Fruit fly (Drosophila melanogaster) whole organism, embryonic: ENCODE results near the gene grass.

Source experiments
- Blimp-1 ChIP-seq: fragments of 200-800 bp; sonication (Bioruptor generic); optimal IDR thresholded peaks from 3 replicates; lab custom pipeline; 2018; ENCODE audit warnings: missing biosample characterization, missing genetic modification characterization, mild to moderate bottlenecking, moderate library complexity, missing genetic modification reagents
- CG10543 ChIP-seq: fragments of 200-800 bp; sonication (Bioruptor generic); optimal IDR thresholded peaks from 3 replicates; lab custom pipeline; 2017; ENCODE audit warnings: missing biosample characterization, mild to moderate bottlenecking, missing genetic modification characterization, moderate library complexity
- CG10959 ChIP-seq: fragments of 200-800 bp; sonication (Bioruptor generic); IDR thresholded peaks from 2 replicates; pipeline ENCODE4 v1.3.6; 2022; ENCODE audit warnings: missing biosample characterization, missing genetic modification characterization
- CG10979 ChIP-seq: fragments of 200-800 bp; sonication (Bioruptor generic); optimal IDR thresholded peaks from 2 replicates; lab custom pipeline; 2018; ENCODE audit warnings: missing biosample characterization, mild to moderate bottlenecking, missing genetic modification characterization, moderate library complexity
- CG11504 ChIP-seq: fragments of 200-800 bp; sonication (Bioruptor generic); optimal IDR thresholded peaks from 3 replicates; lab custom pipeline; 2019; ENCODE audit warnings: missing biosample characterization, mild to moderate bottlenecking, missing genetic modification characterization, moderate library complexity
- CG1603 ChIP-seq: fragments of 200-800 bp; sonication (Bioruptor generic); optimal IDR thresholded peaks from 2 replicates; lab custom pipeline; 2019; ENCODE audit warnings: missing biosample characterization, mild to moderate bottlenecking, missing genetic modification characterization, moderate library complexity
- CG17186 ChIP-seq: fragments of 200-800 bp; sonication (Bioruptor generic); optimal IDR thresholded peaks from 3 replicates; lab custom pipeline; 2017; ENCODE audit warnings: missing biosample characterization, missing genetic modification reagents, missing genetic modification characterization
- CG17912 ChIP-seq: fragments of 200-800 bp; sonication (Bioruptor generic); optimal IDR thresholded peaks from 2 replicates; lab custom pipeline; 2018; ENCODE audit warnings: missing biosample characterization, mild to moderate bottlenecking, missing genetic modification characterization
- CG18262 ChIP-seq: fragments of 200-800 bp; optimal IDR thresholded peaks from 3 replicates; lab custom pipeline; 2019; ENCODE audit warnings: missing biosample characterization, mild to moderate bottlenecking, missing genetic modification characterization, moderate library complexity
- CG2712 ChIP-seq: fragments of 200-800 bp; optimal IDR thresholded peaks from 3 replicates; lab custom pipeline; 2019; ENCODE audit warnings: missing biosample characterization, mild to moderate bottlenecking, missing genetic modification characterization, moderate library complexity
- CG32532 ChIP-seq: fragments of 200-800 bp; sonication (Bioruptor generic); IDR thresholded peaks from 2 replicates; pipeline ENCODE4 v1.3.6; 2022; ENCODE audit warnings: missing biosample characterization, missing genetic modification characterization
- CG3995 ChIP-seq: fragments of 200-800 bp; sonication (Bioruptor generic); optimal IDR thresholded peaks from 3 replicates; lab custom pipeline; 2016; ENCODE audit warnings: missing biosample characterization, missing genetic modification characterization
- CG7839 ChIP-seq: fragments of 200-800 bp; sonication (Bioruptor generic); optimal IDR thresholded peaks from 3 replicates; lab custom pipeline; 2018; ENCODE audit warnings: missing biosample characterization, mild to moderate bottlenecking, missing genetic modification characterization, moderate library complexity
- Camta ChIP-seq: fragments of 200-800 bp; sonication (Bioruptor generic); optimal IDR thresholded peaks from 2 replicates; lab custom pipeline; 2016; ENCODE audit warnings: missing biosample characterization, missing genetic modification characterization
- Deaf1 ChIP-seq: fragments of 200-800 bp; optimal IDR thresholded peaks from 3 replicates; lab custom pipeline; 2019; ENCODE audit warnings: missing biosample characterization, mild to moderate bottlenecking, missing genetic modification characterization, moderate library complexity
- Drgx ChIP-seq: fragments of 200-800 bp; sonication (Bioruptor generic); IDR thresholded peaks from 2 replicates; pipeline ENCODE4 v1.3.6; 2022; ENCODE audit warnings: missing biosample characterization, missing genetic modification characterization
- Hey ChIP-seq: fragments of 200-800 bp; sonication (Bioruptor generic); optimal IDR thresholded peaks from 3 replicates; lab custom pipeline; 2018; ENCODE audit warnings: missing biosample characterization, mild to moderate bottlenecking, missing genetic modification characterization
- Hsf ChIP-seq: fragments of 200-800 bp; sonication (Bioruptor generic); optimal IDR thresholded peaks from 3 replicates; lab custom pipeline; 2016; ENCODE audit warnings: missing biosample characterization, missing genetic modification characterization
- Spps ChIP-seq: fragments of 200-800 bp; sonication (Bioruptor generic); optimal IDR thresholded peaks from 2 replicates; lab custom pipeline; 2018; ENCODE audit warnings: missing biosample characterization, mild to moderate bottlenecking, missing genetic modification characterization
- bsh ChIP-seq, 2 experiments: fragments of 200-800 bp; sonication (Bioruptor generic); optimal IDR thresholded peaks; 2 replicates each; lab custom pipeline; 2017 to 2018; ENCODE audit warnings: mild to moderate bottlenecking in 2 of 2, missing biosample characterization in 2 of 2, missing genetic modification characterization in 2 of 2, moderate library complexity in 1 of 2
- btn ChIP-seq: fragments of 200-800 bp; sonication (Bioruptor generic); optimal IDR thresholded peaks from 2 replicates; lab custom pipeline; 2016; ENCODE audit warnings: missing biosample characterization, missing genetic modification characterization
- crol ChIP-seq: fragments of 200-800 bp; sonication (Bioruptor generic); IDR thresholded peaks from 2 replicates; pipeline ENCODE4 v1.3.6; 2022; ENCODE audit warnings: missing biosample characterization, missing genetic modification characterization
- dmrt11E ChIP-seq: fragments of 200-800 bp; sonication (Bioruptor generic); optimal IDR thresholded peaks from 3 replicates; lab custom pipeline; 2018; ENCODE audit warnings: missing biosample characterization, mild to moderate bottlenecking, missing genetic modification characterization, moderate library complexity
- dmrt99B ChIP-seq: fragments of 200-800 bp; sonication (Bioruptor generic); optimal IDR thresholded peaks from 2 replicates; lab custom pipeline; 2018; ENCODE audit warnings: missing biosample characterization, mild to moderate bottlenecking, missing genetic modification characterization, moderate library complexity
- dysf ChIP-seq: fragments of 200-800 bp; sonication (Bioruptor generic); IDR thresholded peaks from 3 replicates; pipeline ENCODE4 v1.3.6; 2022; ENCODE audit warnings: missing biosample characterization, missing genetic modification characterization
- ewg ChIP-seq: fragments of 200-800 bp; sonication (Bioruptor generic); optimal IDR thresholded peaks from 3 replicates; lab custom pipeline; 2017; ENCODE audit warnings: mild to moderate bottlenecking, missing biosample characterization, missing genetic modification reagents, missing genetic modification characterization
- gce ChIP-seq: fragments of 200-800 bp; sonication (Bioruptor generic); IDR thresholded peaks from 3 replicates; pipeline ENCODE4 v1.3.6; 2022; ENCODE audit warnings: missing biosample characterization, missing genetic modification characterization
- grau ChIP-seq: fragments of 200-800 bp; optimal IDR thresholded peaks from 3 replicates; lab custom pipeline; 2019; ENCODE audit warnings: missing biosample characterization, mild to moderate bottlenecking, missing genetic modification characterization, moderate library complexity
- ham ChIP-seq: fragments of 200-800 bp; sonication (Bioruptor generic); IDR thresholded peaks from 2 replicates; pipeline ENCODE4 v1.3.6; 2022; ENCODE audit warnings: missing biosample characterization, missing genetic modification characterization
- hb ChIP-seq: fragments of 200-800 bp; sonication (Bioruptor generic); IDR thresholded peaks from 3 replicates; pipeline ENCODE4 v1.3.6; 2022; ENCODE audit warnings: missing biosample characterization, missing genetic modification characterization; ENCODE audit not compliant: partially characterized antibody
- ken ChIP-seq: fragments of 200-800 bp; sonication (Bioruptor generic); IDR thresholded peaks from 3 replicates; pipeline ENCODE4 v1.3.6; 2022; ENCODE audit warnings: missing biosample characterization, missing genetic modification characterization
- kni ChIP-seq: fragments of 200-800 bp; sonication (Bioruptor generic); optimal IDR thresholded peaks from 3 replicates; lab custom pipeline; 2017; ENCODE audit warnings: mild to moderate bottlenecking, missing biosample characterization, missing genetic modification reagents, missing genetic modification characterization
- knrl ChIP-seq: fragments of 200-800 bp; sonication (Bioruptor generic); IDR thresholded peaks from 3 replicates; pipeline ENCODE4 v1.3.6; 2022; ENCODE audit warnings: missing biosample characterization, missing genetic modification characterization; ENCODE audit not compliant: partially characterized antibody
- nom ChIP-seq: fragments of 200-800 bp; sonication (Bioruptor generic); optimal IDR thresholded peaks from 2 replicates; lab custom pipeline; 2017; ENCODE audit warnings: missing biosample characterization, missing genetic modification characterization, mild to moderate bottlenecking, moderate library complexity, missing genetic modification reagents
- peb ChIP-seq: fragments of 200-800 bp; sonication (Bioruptor generic); IDR thresholded peaks from 2 replicates; pipeline ENCODE4 v1.3.6; 2022; ENCODE audit warnings: missing biosample characterization, missing genetic modification characterization
- prd ChIP-seq, 3 experiments: fragments of >200 bp in 2 of 3; fragments of 200-800 bp in 1 of 3; sonication (Bioruptor generic) in 1 of 3; optimal IDR thresholded peaks in 2 of 3; IDR thresholded peaks in 1 of 3; 2 replicates in 2 of 3; 3 replicates in 1 of 3; pipeline versions ENCODE4 v1.3.6 to Lab custom; 2017 to 2022; ENCODE audit warnings: missing biosample characterization in 1 of 3, missing genetic modification characterization in 1 of 3
- ranshi ChIP-seq: fragments of 200-800 bp; sonication (Bioruptor generic); IDR thresholded peaks from 2 replicates; pipeline ENCODE4 v1.3.6; 2022; ENCODE audit warnings: missing biosample characterization, missing genetic modification characterization
- row ChIP-seq: fragments of 200-800 bp; sonication (Bioruptor generic); IDR thresholded peaks from 3 replicates; pipeline ENCODE4 v1.3.6; 2022; ENCODE audit warnings: missing biosample characterization, missing genetic modification characterization
- sens ChIP-seq: fragments of 200-800 bp; sonication (Bioruptor generic); peaks from one replicate; lab custom pipeline; 2016; ENCODE audit warnings: missing biosample characterization, missing genetic modification characterization
- sens-2 ChIP-seq: fragments of 200-800 bp; sonication (Bioruptor generic); IDR thresholded peaks from 2 replicates; pipeline ENCODE4 v1.3.6; 2022; ENCODE audit warnings: missing biosample characterization, missing genetic modification characterization
- slp2 ChIP-seq: fragments of 200-800 bp; sonication (Bioruptor generic); optimal IDR thresholded peaks from 2 replicates; lab custom pipeline; 2016; ENCODE audit warnings: missing biosample characterization, missing genetic modification characterization
- sqz ChIP-seq: fragments of 200-800 bp; sonication (Bioruptor generic); optimal IDR thresholded peaks from 3 replicates; lab custom pipeline; 2018; ENCODE audit warnings: missing biosample characterization, mild to moderate bottlenecking, missing genetic modification characterization

The grass gene

DNA sequence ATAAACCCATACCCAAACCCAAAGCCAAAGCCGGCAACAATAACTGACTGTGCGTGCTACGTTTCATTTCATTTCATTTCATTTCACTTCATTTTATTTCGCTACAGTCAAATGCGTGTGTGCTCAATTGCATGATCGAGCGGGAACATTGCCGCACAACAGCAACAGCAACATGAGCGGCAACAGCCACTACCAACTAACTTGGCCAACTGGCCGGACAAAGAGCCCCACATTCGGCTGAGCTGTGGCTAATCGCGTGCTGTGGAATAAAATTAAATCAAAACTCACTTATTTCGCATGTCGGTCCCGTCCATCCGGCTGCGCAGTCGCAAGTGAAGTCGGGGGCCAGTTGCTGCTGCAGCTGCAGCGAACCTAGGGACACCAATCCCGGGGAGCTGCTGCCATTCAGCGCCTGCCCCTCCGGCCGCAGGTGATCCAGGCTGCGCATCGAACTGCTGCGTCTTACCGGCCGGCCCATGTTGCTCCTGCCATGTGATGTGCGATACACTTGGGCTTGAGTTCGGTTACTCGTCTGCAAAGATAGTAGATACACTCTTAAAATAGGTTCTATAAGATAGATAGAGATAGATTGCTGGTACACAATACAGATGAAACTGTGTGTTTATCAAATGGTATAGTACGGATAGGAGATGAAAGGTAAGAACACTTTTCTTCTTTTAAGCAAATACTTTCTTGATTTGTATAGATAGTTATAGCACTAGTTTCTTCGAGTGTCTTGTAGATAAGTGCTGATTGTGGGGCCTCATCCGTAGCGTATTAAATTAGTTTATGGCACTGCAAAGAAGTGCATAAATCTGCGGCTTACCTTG, 21.0 kb downstream of the grass start:
- TF ChIP-seq peb = no peak
- TF ChIP-seq bsh (GFP tag; optimal IDR thresholded peaks at IDR 0.05; lab: Kevin White, UChicago) = peak in 1 of 2 experiments; percentile 29
- TF ChIP-seq Drgx (GFP tag; lab: Robert Waterston, UW) = 0 out of 2 replicates have a peak, but pooled peaks have one; percentile 24
- TF ChIP-seq nom (GFP tag; lab: Kevin White, UChicago) = peak; percentile 37
- no peak for TF ChIP-seq Camta
- TF ChIP-seq, all 482 proteins: peak for 3

DNA sequence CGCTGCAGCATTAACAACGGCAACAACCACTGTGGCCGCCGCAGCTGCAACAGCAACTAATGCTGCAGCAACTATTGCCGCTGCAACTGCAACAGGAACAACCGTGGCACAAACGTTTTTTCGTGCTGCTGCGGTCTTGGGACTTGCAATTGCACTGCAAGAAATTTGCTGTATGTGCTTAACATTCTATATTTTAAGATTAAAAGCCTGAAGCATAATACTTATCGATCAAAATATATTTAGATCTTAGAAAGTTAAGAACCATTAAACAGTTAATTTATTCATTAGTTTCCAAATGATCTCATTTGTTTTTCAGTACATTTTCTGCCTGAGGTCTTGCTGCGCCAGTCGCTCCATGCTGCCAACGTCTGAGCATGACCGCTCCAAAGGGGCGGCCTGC, 23.3 kb downstream of the grass start:
- TF ChIP-seq Drgx (GFP tag; lab: Robert Waterston, UW) (peak; percentile 81), bsh (GFP tag; optimal IDR thresholded peaks at IDR 0.05; lab: Kevin White, UChicago) (peak in 1 of 2 experiments; percentile 33), CG17912 (GFP tag; lab: Kevin White, UChicago) (no peak), Hsf (GFP tag; lab: Kevin White, UChicago) (no peak)

DNA sequence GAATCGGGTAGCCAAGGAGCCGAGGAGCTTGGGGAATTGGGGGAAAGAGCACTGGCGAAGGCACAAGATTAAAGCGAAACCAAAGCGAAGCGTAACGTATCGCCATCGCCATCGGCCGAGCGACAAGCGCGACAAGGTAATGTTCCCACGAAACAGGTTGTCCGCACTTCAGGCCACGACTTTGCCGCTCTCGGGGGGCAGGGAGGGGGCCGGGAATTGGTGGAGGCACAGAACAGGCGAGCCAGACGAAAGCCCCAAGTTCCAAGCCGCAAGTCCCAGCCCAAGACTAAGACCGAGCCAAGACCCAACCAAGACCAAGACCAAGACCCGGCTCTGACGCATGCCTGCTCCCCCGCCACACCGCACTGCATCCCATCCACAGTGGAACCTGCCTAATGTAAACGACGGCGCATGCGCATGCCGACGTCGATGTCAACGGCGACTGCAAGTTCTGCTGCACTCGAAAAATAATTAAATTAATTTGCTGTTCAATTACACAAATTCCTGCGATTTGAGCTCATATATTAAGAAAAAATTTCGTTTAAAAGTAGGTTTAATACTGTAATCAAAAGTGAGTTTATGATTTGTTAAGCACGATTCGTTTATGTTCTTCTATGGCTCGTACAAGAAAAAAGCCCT, 28.3 kb downstream of the grass start:
- TF ChIP-seq dysf (GFP tag; lab: Robert Waterston, UW) (peak; percentile 13; the same call in 1 of the 3 replicates), sens (peak; percentile 65), CG3995 (GFP tag; lab: Kevin White, UChicago) (peak; percentile 61), ham (GFP tag; lab: Robert Waterston, UW) (no peak), Spps (no peak), CG10979 (tag; lab: Kevin White, UChicago) (peak; percentile 27), CG1603 (tag; lab: Kevin White, UChicago) (peak; percentile 38), dmrt99B (tag; lab: Kevin White, UChicago) (peak; percentile 1), ranshi (GFP tag; lab: Robert Waterston, UW) (peak; percentile 42; the same call in 1 of the 2 replicates), CG18262 (peak; percentile 10), CG10959 (GFP tag; lab: Robert Waterston, UW) (no peak), ken (GFP tag; lab: Robert Waterston, UW) (0 out of 3 replicates have a peak, but pooled peaks have one; percentile 17), dmrt11E (peak; percentile 1), ewg (GFP tag; lab: Kevin White, UChicago) (peak; percentile 41), CG11504 (tag; lab: Kevin White, UChicago) (peak; percentile 5), crol (peak; percentile 80), CG17186 (no peak), kni (GFP tag; lab: Kevin White, UChicago) (peak; percentile 27), Hey (tag; lab: Kevin White, UChicago) (no peak), row (GFP tag; lab: Robert Waterston, UW) (peak; percentile 24; the same call in 2 of the 3 replicates), CG7839 (tag; lab: Kevin White, UChicago) (peak; percentile 18), gce (0 out of 3 replicates have a peak, but pooled peaks have one; percentile 24), slp2 (GFP tag; lab: Kevin White, UChicago) (no peak), grau (tag; lab: Kevin White, UChicago) (peak; percentile 85), CG10543 (peak; percentile 25), sqz (GFP tag; lab: Kevin White, UChicago) (no peak), Blimp-1 (GFP tag; lab: Kevin White, UChicago) (peak; percentile 28), sens-2 (GFP tag; lab: Robert Waterston, UW) (0 out of 2 replicates have a peak, but pooled peaks have one; percentile 24), btn (GFP tag; lab: Kevin White, UChicago) (no peak), Deaf1 (tag; lab: Kevin White, UChicago) (peak; percentile 12), hb (GFP tag; lab: Robert Waterston, UW) (no peak), prd (optimal IDR thresholded peaks at IDR 0.05; lab: Kevin White, UChicago) (no peak), prd (GFP tag; IDR thresholded peaks at IDR 0.05; lab: Robert Waterston, UW) (peak; percentile 42; the same call in 2 of the 3 replicates), CG2712 (tag; lab: Kevin White, UChicago) (peak; percentile 31), Drgx (GFP tag; lab: Robert Waterston, UW) (peak; percentile 66), knrl (0 out of 3 replicates have a peak, but pooled peaks have one; percentile 10), CG32532 (GFP tag; lab: Robert Waterston, UW) (no peak)
